Worm (Caenorhabditis elegans) whole organism, midembryonic: ENCODE results near the gene ugt-47.

Experiments used
- T22C8.4 ChIP-seq: fragments of 200-800 bp; sonication (Bioruptor generic); IDR thresholded peaks from 2 replicates; pipeline ENCODE4 v1.3.6; 2022; ENCODE audit warnings: missing genetic modification characterization, missing compliant biosample characterization
- cog-1 ChIP-seq: sonication (generic microtip); optimal IDR thresholded peaks from 2 replicates; lab custom pipeline; 2016; ENCODE audit warnings: missing genetic modification characterization, missing compliant biosample characterization
- flt-1 ChIP-seq: fragments of 200-800 bp; sonication (Bioruptor generic); IDR thresholded peaks from 2 replicates; pipeline ENCODE4 v1.3.6; 2022; ENCODE audit warnings: missing genetic modification characterization, missing compliant biosample characterization
- klf-2 ChIP-seq: fragments of 200-800 bp; sonication (Bioruptor generic); conservative IDR thresholded peaks from 2 replicates; pipeline ENCODE4 v1.3.6; 2022; ENCODE audit warnings: missing genetic modification reagents, missing genetic modification characterization, missing compliant biosample characterization
- med-1 ChIP-seq: sonication (generic microtip); optimal IDR thresholded peaks from 2 replicates; lab custom pipeline; 2017; ENCODE audit warnings: missing genetic modification characterization, mild to moderate bottlenecking, missing compliant biosample characterization, antibody characterized with exemption, missing genetic modification reagents; ENCODE audit not compliant: insufficient read depth
- ref-1 ChIP-seq: fragments of 200-800 bp; sonication (Bioruptor generic); conservative IDR thresholded peaks from 2 replicates; pipeline ENCODE4 v1.3.6; 2022; ENCODE audit warnings: missing genetic modification reagents, missing genetic modification characterization, missing compliant biosample characterization
- ztf-23 ChIP-seq: fragments of 200-800 bp; sonication (Bioruptor generic); IDR thresholded peaks from 2 replicates; pipeline ENCODE4 v1.3.6; 2022; ENCODE audit warnings: missing genetic modification reagents, missing genetic modification characterization, missing compliant biosample characterization

ce11 chrV:10122670-10123069 is 24.3 kb upstream of the ugt-47 start, which contains the start of gene srxa-19:
- TF ChIP-seq ztf-23 (GFP tag; lab: Robert Waterston, UW) (no peak), ref-1 (GFP tag; lab: Robert Waterston, UW) (no peak), flt-1 (GFP tag; lab: Robert Waterston, UW) (no peak), T22C8.4 (GFP tag; lab: Robert Waterston, UW) (no peak), cog-1 (tag; lab: Kevin White, UChicago) (no peak), klf-2 (GFP tag; lab: Robert Waterston, UW) (no peak), med-1 (GFP tag; lab: Kevin White, UChicago) (no peak)
